Worm (Caenorhabditis elegans) whole organism, L2 larva: ENCODE measurements around the gene daf-41.

Experiments
- R02D3.7 ChIP-seq: fragments of 150-350 bp; optimal IDR thresholded peaks from 2 replicates; lab custom pipeline; 2014; ENCODE audit warnings: missing biosample characterization, missing genetic modification characterization
- ama-1 ChIP-seq: fragments of 150-350 bp; optimal IDR thresholded peaks from 2 replicates; lab custom pipeline; 2018; ENCODE audit warnings: inconsistent platforms
- ceh-82 ChIP-seq: fragments of 150-350 bp; optimal IDR thresholded peaks from 2 replicates; lab custom pipeline; 2014; ENCODE audit warnings: missing biosample characterization, missing genetic modification characterization
- fos-1 ChIP-seq: fragments of 150-350 bp; optimal IDR thresholded peaks from 2 replicates; lab custom pipeline; 2014; ENCODE audit warnings: missing biosample characterization, missing genetic modification characterization
- lin-13 ChIP-seq: fragments of 150-350 bp; optimal IDR thresholded peaks from 2 replicates; lab custom pipeline; 2014; ENCODE audit warnings: missing biosample characterization, missing genetic modification reagents, missing genetic modification characterization
- mab-5 ChIP-seq: fragments of 150-350 bp; optimal IDR thresholded peaks from 2 replicates; lab custom pipeline; 2014; ENCODE audit warnings: missing biosample characterization, missing genetic modification characterization
- mdl-1 ChIP-seq, 2 experiments: fragments of 150-350 bp in 1 of 2; sonication (generic microtip) in 1 of 2; optimal IDR thresholded peaks; 2 replicates each; lab custom pipeline; 2017; ENCODE audit warnings: missing biosample characterization in 2 of 2, missing genetic modification characterization in 2 of 2
- nhr-12 ChIP-seq: fragments of 150-350 bp; optimal IDR thresholded peaks from 2 replicates; lab custom pipeline; 2014; ENCODE audit warnings: missing biosample characterization, missing genetic modification characterization
- nhr-21 ChIP-seq: fragments of 150-350 bp; optimal IDR thresholded peaks from 2 replicates; lab custom pipeline; 2014; ENCODE audit warnings: missing biosample characterization, missing genetic modification characterization
- peb-1 ChIP-seq: fragments of 150-350 bp; optimal IDR thresholded peaks from 2 replicates; lab custom pipeline; 2014; ENCODE audit warnings: missing biosample characterization, missing genetic modification characterization
- skn-1 ChIP-seq: sonication (generic microtip); optimal IDR thresholded peaks from 2 replicates; lab custom pipeline; 2017; ENCODE audit warnings: missing biosample characterization, missing genetic modification characterization
- unc-62 ChIP-seq: fragments of 150-350 bp; optimal IDR thresholded peaks from 2 replicates; lab custom pipeline; 2014; ENCODE audit warnings: missing biosample characterization, missing genetic modification reagents, missing genetic modification characterization
- zag-1 ChIP-seq: fragments of 150-350 bp; optimal IDR thresholded peaks from 2 replicates; lab custom pipeline; 2014; ENCODE audit warnings: missing biosample characterization, missing genetic modification characterization

DNA sequence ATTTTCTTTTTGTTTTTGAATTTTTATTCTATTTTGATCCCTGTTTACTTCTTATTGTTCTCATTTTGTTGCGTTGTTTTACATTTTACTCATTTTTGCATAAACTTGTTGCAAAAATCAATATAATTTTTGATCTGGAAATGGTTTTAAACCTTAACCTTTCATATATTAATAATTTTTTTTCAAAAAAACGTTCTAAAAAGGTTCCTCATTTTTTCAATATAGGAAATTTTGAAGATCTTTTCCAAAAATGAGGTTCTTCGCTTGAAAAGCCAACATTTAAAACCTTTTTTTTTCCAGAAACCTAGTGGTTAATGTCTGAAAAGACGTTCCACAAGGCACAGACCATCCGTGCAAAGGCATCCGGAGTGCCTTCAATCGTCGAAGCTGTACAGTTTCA is 14.2 kb downstream of the daf-41 start, which contains the start of gene gop-3:
- TF ChIP-seq ceh-82 (tag; lab: Kevin White, UChicago), result no peak
- no peak for TF ChIP-seq nhr-21
- no peak for TF ChIP-seq lin-13 (GFP tag; lab: Kevin White, UChicago)
- no peak for TF ChIP-seq mdl-1 (tag; optimal IDR thresholded peaks at IDR 0.05; lab: Kevin White, UChicago)
- no peak for TF ChIP-seq fos-1 (tag; lab: Kevin White, UChicago)
- TF ChIP-seq mab-5 (tag; lab: Kevin White, UChicago), result no peak
- TF ChIP-seq skn-1 (tag; lab: Kevin White, UChicago), result no peak
- no peak for TF ChIP-seq zag-1 (tag; lab: Kevin White, UChicago)
- TF ChIP-seq R02D3.7 (tag; lab: Kevin White, UChicago), result no peak
- no peak for TF ChIP-seq nhr-12 (tag; lab: Kevin White, UChicago)
- TF ChIP-seq unc-62 (GFP tag; lab: Kevin White, UChicago), result no peak
- no peak for TF ChIP-seq ama-1 (lab: Kevin White, UChicago)
- no peak for TF ChIP-seq peb-1 (tag; lab: Kevin White, UChicago)
